Worm (Caenorhabditis elegans): Measurements from ENCODE around the gene Y70C5A.2.

DNA sequence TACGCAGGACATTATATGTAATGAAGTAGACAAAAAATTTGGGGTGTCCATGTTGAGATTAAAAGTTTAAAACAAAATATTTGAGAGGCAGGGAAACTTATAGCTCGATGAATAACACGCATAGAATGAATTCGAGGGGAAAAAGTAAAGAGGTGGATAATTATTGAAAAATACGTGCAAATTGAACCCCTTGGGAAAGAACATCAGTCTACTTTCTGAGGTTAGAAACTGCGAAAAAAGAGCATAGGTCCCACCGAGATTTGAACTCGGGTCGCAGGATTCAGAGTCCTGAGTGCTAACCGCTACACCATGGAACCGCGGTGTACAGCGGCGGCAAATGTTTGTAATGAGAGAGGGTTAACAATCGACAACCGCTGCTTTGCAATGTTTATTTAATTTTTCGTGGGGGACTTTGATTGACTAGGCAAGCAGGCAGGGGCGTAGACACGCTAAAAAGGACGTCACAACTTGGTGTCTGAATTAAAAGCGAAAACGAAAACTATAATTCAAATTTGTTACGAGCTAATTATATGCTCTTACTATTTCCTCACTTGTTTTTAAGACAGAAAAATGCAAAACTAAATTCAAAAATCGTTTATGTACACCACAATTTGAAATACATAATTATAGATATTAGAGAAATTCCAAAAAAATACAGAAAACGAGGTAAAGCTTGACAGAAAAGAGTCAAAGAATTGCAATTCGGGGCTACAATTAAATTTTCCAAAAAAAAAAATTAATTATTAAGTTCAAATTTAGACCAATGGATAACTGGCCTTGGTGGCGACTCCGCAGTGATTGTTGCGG, 30.8 kb downstream of the Y70C5A.2 start, which contains the start of gene srh-269:
- TF ChIP-seq nhr-28 (tag; optimal IDR thresholded peaks at IDR 0.05) (no peak), pha-4 (tag; optimal IDR thresholded peaks at IDR 0.05) (no peak), jun-1 (tag; optimal IDR thresholded peaks at IDR 0.05) (peak; percentile 18), ama-1 (optimal IDR thresholded peaks at IDR 0.05) (peak; percentile 95)

All from whole organism, L3 larva.